Worm (Caenorhabditis elegans) whole organism, L2 larva: ENCODE measurements around the gene str-8.

Experiments
- C34F6.9 ChIP-seq: fragments of 150-350 bp; optimal IDR thresholded peaks from 2 replicates; lab custom pipeline; 2014; ENCODE audit warnings: missing biosample characterization, missing genetic modification characterization
- F13H6.1 ChIP-seq: sonication (generic microtip); optimal IDR thresholded peaks from 2 replicates; lab custom pipeline; 2016; ENCODE audit warnings: missing genetic modification characterization, missing compliant biosample characterization
- R02D3.7 ChIP-seq: fragments of 150-350 bp; optimal IDR thresholded peaks from 2 replicates; lab custom pipeline; 2014; ENCODE audit warnings: missing biosample characterization, missing genetic modification characterization
- Y55F3AM.14 ChIP-seq: fragments of 200-800 bp; sonication (Bioruptor generic); optimal IDR thresholded peaks from 2 replicates; lab custom pipeline; 2018; ENCODE audit warnings: mild to moderate bottlenecking, missing genetic modification characterization, missing compliant biosample characterization
- ZK546.5 ChIP-seq: sonication (generic microtip); optimal IDR thresholded peaks from 2 replicates; lab custom pipeline; 2017; ENCODE audit warnings: missing biosample characterization, missing genetic modification characterization
- alr-1 ChIP-seq: fragments of 150-350 bp; optimal IDR thresholded peaks from 2 replicates; lab custom pipeline; 2014; ENCODE audit warnings: missing biosample characterization, missing genetic modification characterization
- aly-2 ChIP-seq: fragments of 150-350 bp; optimal IDR thresholded peaks from 2 replicates; lab custom pipeline; 2014; ENCODE audit warnings: missing biosample characterization, missing genetic modification characterization
- ama-1 ChIP-seq: fragments of 150-350 bp; optimal IDR thresholded peaks from 2 replicates; lab custom pipeline; 2018; ENCODE audit warnings: inconsistent platforms
- blmp-1 ChIP-seq: sonication (generic microtip); optimal IDR thresholded peaks from 2 replicates; lab custom pipeline; 2017; ENCODE audit warnings: missing genetic modification characterization, mild to moderate bottlenecking, missing compliant biosample characterization, antibody characterized with exemption, moderate library complexity; ENCODE audit not compliant: insufficient read depth
- ceh-16 ChIP-seq: fragments of 150-350 bp; optimal IDR thresholded peaks from 2 replicates; lab custom pipeline; 2014; ENCODE audit warnings: missing biosample characterization, missing genetic modification characterization
- ceh-82 ChIP-seq: fragments of 150-350 bp; optimal IDR thresholded peaks from 2 replicates; lab custom pipeline; 2014; ENCODE audit warnings: missing biosample characterization, missing genetic modification characterization
- crh-2 ChIP-seq: sonication (generic microtip); optimal IDR thresholded peaks from 2 replicates; lab custom pipeline; 2017; ENCODE audit warnings: missing biosample characterization, missing genetic modification characterization
- dmd-4 ChIP-seq: sonication (generic microtip); optimal IDR thresholded peaks from 2 replicates; lab custom pipeline; 2017; ENCODE audit warnings: missing biosample characterization, missing genetic modification characterization
- egl-27 ChIP-seq: sonication (generic microtip); optimal IDR thresholded peaks from 3 replicates; lab custom pipeline; 2017; ENCODE audit warnings: missing biosample characterization, missing genetic modification reagents, missing genetic modification characterization
- elt-1 ChIP-seq: fragments of 150-350 bp; optimal IDR thresholded peaks from 2 replicates; lab custom pipeline; 2014; ENCODE audit warnings: missing biosample characterization, missing genetic modification characterization
- elt-3 ChIP-seq: sonication (generic microtip); optimal IDR thresholded peaks from 2 replicates; lab custom pipeline; 2017; ENCODE audit warnings: missing biosample characterization, missing genetic modification characterization
- fos-1 ChIP-seq: fragments of 150-350 bp; optimal IDR thresholded peaks from 2 replicates; lab custom pipeline; 2014; ENCODE audit warnings: missing biosample characterization, missing genetic modification characterization
- gmeb-1 ChIP-seq: fragments of 150-350 bp; optimal IDR thresholded peaks from 2 replicates; lab custom pipeline; 2014; ENCODE audit warnings: missing biosample characterization, missing genetic modification characterization
- lin-11 ChIP-seq: fragments of 150-350 bp; sonication (generic microtip); optimal IDR thresholded peaks from 2 replicates; lab custom pipeline; 2014; ENCODE audit warnings: missing biosample characterization, missing genetic modification characterization, inconsistent platforms, mixed read lengths
- lin-13 ChIP-seq: fragments of 150-350 bp; optimal IDR thresholded peaks from 2 replicates; lab custom pipeline; 2014; ENCODE audit warnings: missing biosample characterization, missing genetic modification reagents, missing genetic modification characterization
- lin-39 ChIP-seq: fragments of 150-350 bp; optimal IDR thresholded peaks from 2 replicates; lab custom pipeline; 2014; ENCODE audit warnings: missing biosample characterization, missing genetic modification reagents, missing genetic modification characterization
- lsy-2 ChIP-seq, 2 experiments: fragments of 150-350 bp in 1 of 2; sonication (generic microtip) in 1 of 2; optimal IDR thresholded peaks; 2 replicates each; lab custom pipeline; 2014 to 2017; ENCODE audit warnings: missing biosample characterization in 2 of 2, missing genetic modification characterization in 2 of 2
- mab-5 ChIP-seq: fragments of 150-350 bp; optimal IDR thresholded peaks from 2 replicates; lab custom pipeline; 2014; ENCODE audit warnings: missing biosample characterization, missing genetic modification characterization
- mbf-1 ChIP-seq: sonication (generic microtip); optimal IDR thresholded peaks from 2 replicates; lab custom pipeline; 2017; ENCODE audit warnings: missing biosample characterization, missing genetic modification characterization
- mdl-1 ChIP-seq, 2 experiments: fragments of 150-350 bp in 1 of 2; sonication (generic microtip) in 1 of 2; optimal IDR thresholded peaks; 2 replicates each; lab custom pipeline; 2017; ENCODE audit warnings: missing biosample characterization in 2 of 2, missing genetic modification characterization in 2 of 2
- nhr-10 ChIP-seq: sonication (generic microtip); optimal IDR thresholded peaks from 2 replicates; lab custom pipeline; 2017; ENCODE audit warnings: missing biosample characterization, missing genetic modification characterization
- nhr-11 ChIP-seq: fragments of 150-350 bp; optimal IDR thresholded peaks from 2 replicates; lab custom pipeline; 2014; ENCODE audit warnings: missing biosample characterization, missing genetic modification characterization
- nhr-12 ChIP-seq: fragments of 150-350 bp; optimal IDR thresholded peaks from 2 replicates; lab custom pipeline; 2014; ENCODE audit warnings: missing biosample characterization, missing genetic modification characterization
- nhr-129 ChIP-seq: fragments of 150-350 bp; optimal IDR thresholded peaks from 2 replicates; lab custom pipeline; 2014; ENCODE audit warnings: missing biosample characterization, missing genetic modification characterization
- nhr-21 ChIP-seq: fragments of 150-350 bp; optimal IDR thresholded peaks from 2 replicates; lab custom pipeline; 2014; ENCODE audit warnings: missing biosample characterization, missing genetic modification characterization
- nhr-23 ChIP-seq: fragments of 150-350 bp; optimal IDR thresholded peaks from 2 replicates; lab custom pipeline; 2014; ENCODE audit warnings: missing biosample characterization, missing genetic modification reagents, missing genetic modification characterization
- nhr-237 ChIP-seq: fragments of 150-350 bp; optimal IDR thresholded peaks from 2 replicates; lab custom pipeline; 2014; ENCODE audit warnings: missing biosample characterization, missing genetic modification characterization
- nhr-25 ChIP-seq: fragments of 150-350 bp; sonication (generic microtip); optimal IDR thresholded peaks from 3 replicates; lab custom pipeline; 2014; ENCODE audit warnings: missing biosample characterization, missing genetic modification characterization
- nhr-6 ChIP-seq: fragments of 150-350 bp; optimal IDR thresholded peaks from 2 replicates; lab custom pipeline; 2014; ENCODE audit warnings: missing biosample characterization, missing genetic modification characterization
- nhr-77 ChIP-seq: fragments of 150-350 bp; optimal IDR thresholded peaks from 2 replicates; lab custom pipeline; 2014; ENCODE audit warnings: missing biosample characterization, missing genetic modification characterization
- peb-1 ChIP-seq: fragments of 150-350 bp; optimal IDR thresholded peaks from 2 replicates; lab custom pipeline; 2014; ENCODE audit warnings: missing biosample characterization, missing genetic modification characterization
- sem-4 ChIP-seq: fragments of 150-350 bp; optimal IDR thresholded peaks from 2 replicates; lab custom pipeline; 2014; ENCODE audit warnings: missing biosample characterization, missing genetic modification reagents, missing genetic modification characterization
- skn-1 ChIP-seq: sonication (generic microtip); optimal IDR thresholded peaks from 2 replicates; lab custom pipeline; 2017; ENCODE audit warnings: missing biosample characterization, missing genetic modification characterization
- sma-3 ChIP-seq: sonication (generic microtip); optimal IDR thresholded peaks from 2 replicates; lab custom pipeline; 2016; ENCODE audit warnings: missing genetic modification reagents, missing genetic modification characterization, missing compliant biosample characterization
- sma-9 ChIP-seq, 2 experiments: fragments of 150-350 bp in 1 of 2; sonication (generic microtip) in 1 of 2; optimal IDR thresholded peaks; 2 replicates each; lab custom pipeline; 2014 to 2016; ENCODE audit warnings: missing genetic modification characterization in 2 of 2, mild to moderate bottlenecking in 1 of 2, missing biosample characterization in 1 of 2, missing compliant biosample characterization in 1 of 2, missing genetic modification reagents in 1 of 2, moderate library complexity in 1 of 2
- snpc-4 ChIP-seq: fragments of 150-350 bp; optimal IDR thresholded peaks from 2 replicates; lab custom pipeline; 2014; ENCODE audit warnings: missing biosample characterization, missing genetic modification characterization
- unc-39 ChIP-seq: fragments of 150-350 bp; optimal IDR thresholded peaks from 2 replicates; lab custom pipeline; 2014; ENCODE audit warnings: missing biosample characterization, missing genetic modification characterization
- unc-55 ChIP-seq: fragments of 150-350 bp; sonication (generic microtip); optimal IDR thresholded peaks from 3 replicates; lab custom pipeline; 2014; ENCODE audit warnings: missing biosample characterization, missing genetic modification reagents, missing genetic modification characterization
- unc-62 ChIP-seq: fragments of 150-350 bp; optimal IDR thresholded peaks from 2 replicates; lab custom pipeline; 2014; ENCODE audit warnings: missing biosample characterization, missing genetic modification reagents, missing genetic modification characterization
- zag-1 ChIP-seq: fragments of 150-350 bp; optimal IDR thresholded peaks from 2 replicates; lab custom pipeline; 2014; ENCODE audit warnings: missing biosample characterization, missing genetic modification characterization
- ztf-1 ChIP-seq: fragments of 200-800 bp; sonication (Bioruptor generic); conservative IDR thresholded peaks from 2 replicates; pipeline ENCODE4 v1.3.6; 2022; ENCODE audit warnings: missing genetic modification characterization, missing compliant biosample characterization
- ztf-11 ChIP-seq: sonication (generic microtip); optimal IDR thresholded peaks from 2 replicates; lab custom pipeline; 2017; ENCODE audit warnings: missing biosample characterization, missing genetic modification characterization
- ztf-4 ChIP-seq: fragments of 150-350 bp; optimal IDR thresholded peaks from 2 replicates; lab custom pipeline; 2014; ENCODE audit warnings: missing biosample characterization, missing genetic modification characterization

str-8 gene

DNA sequence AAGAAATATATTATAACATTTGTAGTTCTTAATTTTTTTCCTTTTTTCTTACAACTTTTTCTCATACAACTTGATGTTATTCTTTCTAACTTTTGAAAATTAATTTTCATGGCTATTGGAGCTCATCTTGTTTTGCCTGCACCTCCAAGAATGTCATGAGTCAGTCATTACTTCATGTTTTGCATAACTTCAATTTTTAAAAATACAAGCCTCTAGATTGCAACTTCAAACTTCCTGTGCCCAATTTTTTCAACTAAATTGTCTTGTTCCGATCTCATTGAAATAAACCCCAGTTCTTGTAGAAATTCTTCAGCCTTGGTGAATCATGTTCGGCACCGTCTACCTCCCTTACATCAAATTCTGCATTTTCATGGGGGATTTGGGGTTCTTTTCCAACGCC is 3.6 kb downstream of the str-8 start, which contains the start of gene str-9:
str-9 (plus strand) TSS at position 301 of the 400 bp plus-strand sequence.
- TF ChIP-seq mab-5 (tag; lab: Kevin White, UChicago) (no peak), ZK546.5 (tag; lab: Kevin White, UChicago) (no peak), nhr-237 (tag; lab: Kevin White, UChicago) (no peak), nhr-23 (tag; lab: Kevin White, UChicago) (no peak), C34F6.9 (tag; lab: Kevin White, UChicago) (no peak), nhr-12 (tag; lab: Kevin White, UChicago) (no peak), lin-39 (tag; lab: Kevin White, UChicago) (no peak), unc-39 (tag; lab: Kevin White, UChicago) (no peak), sma-9 (GFP tag; optimal IDR thresholded peaks at IDR 0.05; lab: Kevin White, UChicago) (no peak), sma-9 (tag; optimal IDR thresholded peaks at IDR 0.05; lab: Kevin White, UChicago) (no peak), F13H6.1 (no peak), blmp-1 (tag; lab: Kevin White, UChicago) (no peak), snpc-4 (tag; lab: Kevin White, UChicago) (no peak), nhr-77 (tag; lab: Kevin White, UChicago) (no peak), nhr-10 (tag; lab: Kevin White, UChicago) (no peak)
- TF ChIP-seq, all 48 proteins: peak for 0

DNA sequence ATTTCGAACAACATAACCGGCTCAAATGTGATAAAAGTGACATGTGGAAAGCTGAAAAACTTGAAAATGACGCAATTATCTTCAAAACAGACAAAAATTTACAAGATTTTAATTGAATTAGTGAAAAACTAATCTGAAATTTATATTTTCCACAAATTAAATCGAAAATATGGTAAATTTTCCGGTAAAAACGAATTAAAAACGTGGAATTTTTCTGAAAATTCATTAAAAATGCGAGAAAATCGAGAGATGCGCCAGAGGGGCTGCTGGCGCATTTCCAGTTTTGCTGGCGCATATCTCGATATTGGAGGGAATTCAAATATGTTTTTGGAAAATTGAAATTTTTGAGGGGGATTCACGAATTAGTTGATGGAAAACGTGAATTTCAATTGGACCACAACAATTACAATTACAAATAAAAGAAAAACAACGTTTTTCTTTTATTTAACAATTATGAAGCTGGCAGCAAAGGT is 11.3 kb downstream of the str-8 start, which contains the start of the genes haf-3 and F57A10.2:
haf-3 (minus strand) TSS at position 51 of the 473 bp plus-strand sequence.
F57A10.2 (plus strand) TSS at position 454 of the 473 bp plus-strand sequence.
- peak; percentile 83 for TF ChIP-seq sem-4 (tag; lab: Kevin White, UChicago)
- peak; percentile 9 for TF ChIP-seq blmp-1 (tag; lab: Kevin White, UChicago)
- peak; percentile 60 for TF ChIP-seq ceh-16 (tag; lab: Kevin White, UChicago)
- TF ChIP-seq lin-13 (GFP tag; lab: Kevin White, UChicago): peak; percentile 92
- no peak for TF ChIP-seq elt-1 (tag; lab: Kevin White, UChicago)
- peak; percentile 81 for TF ChIP-seq nhr-10 (tag; lab: Kevin White, UChicago)
- TF ChIP-seq unc-39 (tag; lab: Kevin White, UChicago): no peak
- peak; percentile 91 for TF ChIP-seq F13H6.1
- peak in 1 of 2 experiments; percentile 19 for TF ChIP-seq mdl-1 (tag; optimal IDR thresholded peaks at IDR 0.05; lab: Kevin White, UChicago)
- peak; percentile 41 for TF ChIP-seq dmd-4 (tag; lab: Kevin White, UChicago)
- TF ChIP-seq lsy-2 (tag; optimal IDR thresholded peaks at IDR 0.05; lab: Kevin White, UChicago): peak; percentile 92 to 96
- peak; percentile 84 for TF ChIP-seq nhr-6 (tag; lab: Kevin White, UChicago)
- TF ChIP-seq sma-3 (GFP tag; lab: Kevin White, UChicago): peak; percentile 92
- TF ChIP-seq crh-2 (tag; lab: Kevin White, UChicago): peak; percentile 94
- peak; percentile 96 for TF ChIP-seq C34F6.9 (tag; lab: Kevin White, UChicago)
- no peak for TF ChIP-seq nhr-23 (tag; lab: Kevin White, UChicago)
- peak; percentile 78 for TF ChIP-seq nhr-129 (tag; lab: Kevin White, UChicago)
- TF ChIP-seq alr-1: no peak
- peak; percentile 99 for TF ChIP-seq gmeb-1
- TF ChIP-seq elt-3: no peak
- TF ChIP-seq nhr-25 (tag; lab: Kevin White, UChicago): peak; percentile 92
- peak; percentile 80 for TF ChIP-seq nhr-237 (tag; lab: Kevin White, UChicago)
- TF ChIP-seq ztf-1: no peak
- peak; percentile 87 for TF ChIP-seq snpc-4 (tag; lab: Kevin White, UChicago)
- TF ChIP-seq mbf-1: no peak
- peak; percentile 87 for TF ChIP-seq nhr-21 (tag; lab: Kevin White, UChicago)
- TF ChIP-seq unc-62 (GFP tag; lab: Kevin White, UChicago): peak; percentile 33
- no peak for TF ChIP-seq skn-1 (tag; lab: Kevin White, UChicago)
- no peak for TF ChIP-seq ZK546.5 (tag; lab: Kevin White, UChicago)
- TF ChIP-seq nhr-12 (tag; lab: Kevin White, UChicago): no peak
- TF ChIP-seq fos-1 (tag; lab: Kevin White, UChicago): peak; percentile 57
- TF ChIP-seq ama-1 (lab: Kevin White, UChicago): peak; percentile 60
- TF ChIP-seq ztf-11 (tag; lab: Kevin White, UChicago): no peak
- peak; percentile 72 for TF ChIP-seq R02D3.7 (tag; lab: Kevin White, UChicago)
- TF ChIP-seq sma-9 (GFP tag; optimal IDR thresholded peaks at IDR 0.05; lab: Kevin White, UChicago): peak; percentile 95
- no peak for TF ChIP-seq sma-9 (tag; optimal IDR thresholded peaks at IDR 0.05; lab: Kevin White, UChicago)
- peak; percentile 67 for TF ChIP-seq zag-1
- TF ChIP-seq lin-39 (tag; lab: Kevin White, UChicago): no peak
- TF ChIP-seq ztf-4 (tag; lab: Kevin White, UChicago): peak; percentile 84
- peak; percentile 37 for TF ChIP-seq Y55F3AM.14
- TF ChIP-seq peb-1 (tag; lab: Kevin White, UChicago): no peak
- TF ChIP-seq nhr-77 (tag; lab: Kevin White, UChicago): peak; percentile 68
- TF ChIP-seq ceh-82 (tag; lab: Kevin White, UChicago): peak; percentile 78
- TF ChIP-seq lin-11: peak; percentile 64
- TF ChIP-seq mab-5 (tag; lab: Kevin White, UChicago): peak; percentile 90
- TF ChIP-seq nhr-11 (tag; lab: Kevin White, UChicago): no peak
- TF ChIP-seq aly-2: no peak
- TF ChIP-seq egl-27 (tag; lab: Kevin White, UChicago): peak; percentile 92
- peak; percentile 94 for TF ChIP-seq unc-55 (GFP tag; lab: Kevin White, UChicago)
